Worm (Caenorhabditis elegans): ENCODE measurements around the gene C49C8.8.

DNA sequence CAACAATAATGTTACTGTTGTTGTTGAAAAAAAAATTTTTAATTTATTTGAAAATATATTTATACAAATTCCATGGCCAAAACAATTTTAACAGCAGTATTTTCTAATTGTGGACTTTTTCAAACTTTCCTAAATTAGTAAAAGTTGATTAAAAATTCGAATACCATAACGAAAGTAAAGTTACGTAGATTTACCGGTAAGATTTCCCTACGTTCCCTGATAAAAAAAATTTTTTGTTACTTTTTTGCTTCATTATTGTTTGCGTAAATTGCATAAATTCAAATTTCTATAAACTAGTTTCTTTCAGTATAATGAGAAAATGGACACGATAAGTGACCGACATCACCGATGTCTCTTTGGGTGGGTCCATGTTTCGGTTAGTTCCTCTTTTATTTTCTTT lies 43.0 kb upstream of the C49C8.8 start, which contains the start of gene F42A9.6:
- no peak for TF ChIP-seq alr-1 (tag; optimal IDR thresholded peaks at IDR 0.05)
- TF ChIP-seq snpc-4 (tag; optimal IDR thresholded peaks at IDR 0.05): no peak
- no peak for TF ChIP-seq ceh-82 (tag; optimal IDR thresholded peaks at IDR 0.05)
- no peak for TF ChIP-seq blmp-1 (tag; optimal IDR thresholded peaks at IDR 0.05; ENCODE audit: insufficient read depth)
- TF ChIP-seq mdl-1 (tag; optimal IDR thresholded peaks at IDR 0.05): no peak
- no peak for TF ChIP-seq lin-13 (GFP tag; optimal IDR thresholded peaks at IDR 0.05)
- no peak for TF ChIP-seq nhr-11 (tag; optimal IDR thresholded peaks at IDR 0.05)
- no peak for TF ChIP-seq R02D3.7 (tag; optimal IDR thresholded peaks at IDR 0.05)
- no peak for TF ChIP-seq mab-5 (tag; optimal IDR thresholded peaks at IDR 0.05)
- TF ChIP-seq elt-1 (tag; optimal IDR thresholded peaks at IDR 0.05): no peak
- no peak for TF ChIP-seq ZK546.5 (tag; optimal IDR thresholded peaks at IDR 0.05)
